Worm (Caenorhabditis elegans): ENCODE results near the gene Y42A5A.1.

- no peak for TF ChIP-seq nhr-85 (tag)
- no peak for TF ChIP-seq lir-3 (tag; optimal IDR thresholded peaks at IDR 0.05; ENCODE audit: poor library complexity)
- TF ChIP-seq elt-2 (tag; optimal IDR thresholded peaks at IDR 0.05): no peak
- no peak for TF ChIP-seq lin-13 (GFP tag; optimal IDR thresholded peaks at IDR 0.05)
These were observed 8.1 kb downstream of the Y42A5A.1 start, which contains the start of gene Y42A5A.3 for ce11 chrV:11095873-11096272.
